Fruit fly (Drosophila melanogaster) whole organism, embryonic: ENCODE data around the gene CG34056.
A peak's percentile ranks its signal among the peaks of the same experiment; 100 is the strongest.

Experiments used
- B-H1 ChIP-seq: fragments of 200-800 bp; sonication (Bioruptor generic); IDR thresholded peaks from 3 replicates; pipeline ENCODE4 v1.3.6; 2022; ENCODE audit warnings: missing biosample characterization, missing genetic modification characterization
- Bgb ChIP-seq: fragments of 200-800 bp; sonication (Bioruptor generic); IDR thresholded peaks from 2 replicates; pipeline ENCODE4 v1.3.6; 2022; ENCODE audit warnings: missing biosample characterization, missing genetic modification characterization; ENCODE audit not compliant: partially characterized antibody
- CG10321 ChIP-seq: fragments of 200-800 bp; sonication (Bioruptor generic); IDR thresholded peaks from 2 replicates; pipeline ENCODE4 v1.3.6; 2022; ENCODE audit warnings: missing biosample characterization, missing genetic modification characterization
- CG10462 ChIP-seq: fragments of 200-800 bp; sonication (Bioruptor generic); optimal IDR thresholded peaks from 2 replicates; lab custom pipeline; 2016; ENCODE audit warnings: missing biosample characterization, missing genetic modification characterization
- CG12155 ChIP-seq: fragments of 200-800 bp; sonication (Bioruptor generic); optimal IDR thresholded peaks from 3 replicates; lab custom pipeline; 2016; ENCODE audit warnings: missing biosample characterization, missing genetic modification characterization
- CG12659 ChIP-seq: fragments of 200-800 bp; sonication (Bioruptor generic); optimal IDR thresholded peaks from 3 replicates; lab custom pipeline; 2017; ENCODE audit warnings: mild to moderate bottlenecking, missing biosample characterization, missing genetic modification reagents, missing genetic modification characterization
- CG13287 ChIP-seq: fragments of 200-800 bp; sonication (Bioruptor generic); IDR thresholded peaks from 2 replicates; pipeline ENCODE4 v1.3.6; 2022; ENCODE audit warnings: missing biosample characterization, missing genetic modification characterization; ENCODE audit not compliant: partially characterized antibody
- CG13624 ChIP-seq: fragments of 200-800 bp; sonication (Bioruptor generic); optimal IDR thresholded peaks from 2 replicates; lab custom pipeline; 2016; ENCODE audit warnings: missing biosample characterization, missing genetic modification characterization
- CG15514 ChIP-seq: fragments of 200-800 bp; sonication (Bioruptor generic); optimal IDR thresholded peaks from 3 replicates; lab custom pipeline; 2017; ENCODE audit warnings: missing biosample characterization, missing genetic modification characterization, mild to moderate bottlenecking, moderate library complexity, missing genetic modification reagents
- CG16815 ChIP-seq: fragments of 200-800 bp; sonication (Bioruptor generic); optimal IDR thresholded peaks from 3 replicates; lab custom pipeline; 2017; ENCODE audit warnings: missing biosample characterization, mild to moderate bottlenecking, missing genetic modification characterization
- CG2712 ChIP-seq: fragments of 200-800 bp; optimal IDR thresholded peaks from 3 replicates; lab custom pipeline; 2019; ENCODE audit warnings: missing biosample characterization, mild to moderate bottlenecking, missing genetic modification characterization, moderate library complexity
- CG31224 ChIP-seq: fragments of 200-800 bp; sonication (Bioruptor generic); IDR thresholded peaks from 2 replicates; pipeline ENCODE4 v1.3.6; 2022; ENCODE audit warnings: missing biosample characterization, missing genetic modification characterization
- CG34422 ChIP-seq: fragments of 200-800 bp; sonication (Bioruptor generic); IDR thresholded peaks from 3 replicates; pipeline ENCODE4 v1.3.6; 2022; ENCODE audit warnings: missing biosample characterization, missing genetic modification characterization
- CG3995 ChIP-seq: fragments of 200-800 bp; sonication (Bioruptor generic); optimal IDR thresholded peaks from 3 replicates; lab custom pipeline; 2016; ENCODE audit warnings: missing biosample characterization, missing genetic modification characterization
- CG4730 ChIP-seq: fragments of 200-800 bp; sonication (Bioruptor generic); IDR thresholded peaks from 2 replicates; pipeline ENCODE4 v1.3.6; 2022; ENCODE audit warnings: missing biosample characterization, missing genetic modification characterization
- CG5953 ChIP-seq: fragments of 200-800 bp; sonication (Bioruptor generic); IDR thresholded peaks from 2 replicates; pipeline ENCODE4 v1.3.6; 2022; ENCODE audit warnings: missing biosample characterization, missing genetic modification characterization
- CG7556 ChIP-seq: fragments of 200-800 bp; sonication (Bioruptor generic); optimal IDR thresholded peaks from 2 replicates; lab custom pipeline; 2017; ENCODE audit warnings: missing biosample characterization, mild to moderate bottlenecking, missing genetic modification characterization
- CG7987 ChIP-seq: fragments of 200-800 bp; sonication (Bioruptor generic); optimal IDR thresholded peaks from 2 replicates; lab custom pipeline; 2018; ENCODE audit warnings: missing biosample characterization, mild to moderate bottlenecking, missing genetic modification characterization, moderate library complexity
- CG9215 ChIP-seq: fragments of 200-800 bp; sonication (Bioruptor generic); IDR thresholded peaks from 2 replicates; pipeline ENCODE4 v1.3.6; 2022; ENCODE audit warnings: missing biosample characterization, missing genetic modification characterization
- CTCF ChIP-seq: fragments of 200-800 bp; sonication (Bioruptor generic); optimal IDR thresholded peaks from 2 replicates; lab custom pipeline; 2017; ENCODE audit warnings: missing biosample characterization, mild to moderate bottlenecking, missing genetic modification characterization, moderate library complexity
- Ets97D ChIP-seq: fragments of 200-800 bp; sonication (Bioruptor generic); optimal IDR thresholded peaks from 3 replicates; lab custom pipeline; 2016; ENCODE audit warnings: missing biosample characterization, missing genetic modification characterization
- Fer1 ChIP-seq: fragments of 200-800 bp; sonication (Bioruptor generic); optimal IDR thresholded peaks from 2 replicates; lab custom pipeline; 2017; ENCODE audit warnings: missing biosample characterization, mild to moderate bottlenecking, missing genetic modification characterization
- HLH3B ChIP-seq: fragments of 200-800 bp; sonication (Bioruptor generic); IDR thresholded peaks from 2 replicates; pipeline ENCODE4 v1.3.6; 2022; ENCODE audit warnings: missing biosample characterization, missing genetic modification characterization
- Lhr ChIP-seq: fragments of 200-800 bp; sonication (Bioruptor generic); optimal IDR thresholded peaks from 3 replicates; lab custom pipeline; 2017; ENCODE audit warnings: mild to moderate bottlenecking, missing biosample characterization, missing genetic modification reagents, missing genetic modification characterization
- Max ChIP-seq: fragments of 200-800 bp; sonication (Bioruptor generic); optimal IDR thresholded peaks from 2 replicates; lab custom pipeline; 2016; ENCODE audit warnings: missing biosample characterization, mild to moderate bottlenecking, missing genetic modification characterization
- Optix ChIP-seq: fragments of 200-800 bp; sonication (Bioruptor generic); IDR thresholded peaks from 3 replicates; pipeline ENCODE4 v1.3.6; 2022; ENCODE audit warnings: missing biosample characterization, missing genetic modification characterization
- Pdp1 ChIP-seq, 2 experiments: fragments of 200-800 bp; sonication (Bioruptor generic); optimal IDR thresholded peaks; 3 replicates each; lab custom pipeline; 2016; ENCODE audit warnings: missing biosample characterization in 2 of 2, missing genetic modification characterization in 2 of 2, mild to moderate bottlenecking in 1 of 2, moderate library complexity in 1 of 2
- Sox102F ChIP-seq: fragments of 200-800 bp; sonication (Bioruptor generic); optimal IDR thresholded peaks from 2 replicates; lab custom pipeline; 2018; ENCODE audit warnings: missing biosample characterization, mild to moderate bottlenecking, missing genetic modification characterization, moderate library complexity
- Stat92E ChIP-seq, 3 experiments: fragments of >200 bp in 2 of 3; fragments of 200-800 bp in 1 of 3; sonication (Bioruptor generic) in 1 of 3; optimal IDR thresholded peaks; 2 replicates each; lab custom pipeline; 2017 to 2019; ENCODE audit warnings: missing biosample characterization in 3 of 3, missing genetic modification characterization in 3 of 3, mild to moderate bottlenecking in 1 of 3, moderate library complexity in 1 of 3
- Xbp1 ChIP-seq: fragments of 200-800 bp; sonication (Bioruptor generic); optimal IDR thresholded peaks from 3 replicates; lab custom pipeline; 2016; ENCODE audit warnings: missing biosample characterization, mild to moderate bottlenecking, missing genetic modification characterization
- ab ChIP-seq: fragments of 200-800 bp; sonication (Bioruptor generic); optimal IDR thresholded peaks from 2 replicates; lab custom pipeline; 2016; ENCODE audit warnings: missing biosample characterization, missing genetic modification characterization
- ac ChIP-seq: fragments of 200-800 bp; sonication (Bioruptor generic); optimal IDR thresholded peaks from 3 replicates; lab custom pipeline; 2017; ENCODE audit warnings: missing biosample characterization, mild to moderate bottlenecking, missing genetic modification characterization
- al ChIP-seq: fragments of 200-800 bp; sonication (Bioruptor generic); IDR thresholded peaks from 2 replicates; pipeline ENCODE4 v1.3.6; 2022; ENCODE audit warnings: missing biosample characterization, missing genetic modification characterization
- ash1 ChIP-seq: fragments of 200-800 bp; sonication (Bioruptor generic); optimal IDR thresholded peaks from 2 replicates; lab custom pipeline; 2018; ENCODE audit warnings: missing biosample characterization, mild to moderate bottlenecking, missing genetic modification characterization
- bcd ChIP-seq: fragments of 200-800 bp; sonication (Bioruptor generic); optimal IDR thresholded peaks from 2 replicates; lab custom pipeline; 2017; ENCODE audit warnings: missing biosample characterization, mild to moderate bottlenecking, missing genetic modification characterization
- bigmax ChIP-seq: fragments of 200-800 bp; sonication (Bioruptor generic); optimal IDR thresholded peaks from 2 replicates; lab custom pipeline; 2018; ENCODE audit warnings: missing biosample characterization, mild to moderate bottlenecking, missing genetic modification characterization
- cas ChIP-seq: fragments of 200-800 bp; sonication (Bioruptor generic); IDR thresholded peaks from 2 replicates; pipeline ENCODE4 v1.3.6; 2022; ENCODE audit warnings: missing biosample characterization, missing genetic modification characterization
- chn ChIP-seq: fragments of 200-800 bp; sonication (Bioruptor generic); optimal IDR thresholded peaks from 2 replicates; lab custom pipeline; 2016; ENCODE audit warnings: missing biosample characterization, missing genetic modification characterization
- corto ChIP-seq: fragments of 200-800 bp; sonication (Bioruptor generic); optimal IDR thresholded peaks from 2 replicates; lab custom pipeline; 2016; ENCODE audit warnings: missing biosample characterization, mild to moderate bottlenecking, missing genetic modification characterization, moderate library complexity
- dmrt11E ChIP-seq: fragments of 200-800 bp; sonication (Bioruptor generic); optimal IDR thresholded peaks from 3 replicates; lab custom pipeline; 2018; ENCODE audit warnings: missing biosample characterization, mild to moderate bottlenecking, missing genetic modification characterization, moderate library complexity
- ewg ChIP-seq: fragments of 200-800 bp; sonication (Bioruptor generic); optimal IDR thresholded peaks from 3 replicates; lab custom pipeline; 2017; ENCODE audit warnings: mild to moderate bottlenecking, missing biosample characterization, missing genetic modification reagents, missing genetic modification characterization
- fu2 ChIP-seq: fragments of 200-800 bp; sonication (Bioruptor generic); optimal IDR thresholded peaks from 2 replicates; lab custom pipeline; 2016; ENCODE audit warnings: missing biosample characterization, missing genetic modification characterization
- kni ChIP-seq: fragments of 200-800 bp; sonication (Bioruptor generic); optimal IDR thresholded peaks from 3 replicates; lab custom pipeline; 2017; ENCODE audit warnings: mild to moderate bottlenecking, missing biosample characterization, missing genetic modification reagents, missing genetic modification characterization
- nerfin-1 ChIP-seq: fragments of 200-800 bp; sonication (Bioruptor generic); optimal IDR thresholded peaks from 3 replicates; lab custom pipeline; 2019; ENCODE audit warnings: missing biosample characterization, mild to moderate bottlenecking, missing genetic modification characterization, moderate library complexity
- psq ChIP-seq: fragments of 200-800 bp; sonication (Bioruptor generic); optimal IDR thresholded peaks from 2 replicates; lab custom pipeline; 2017; ENCODE audit warnings: missing biosample characterization, missing genetic modification characterization
- ranshi ChIP-seq: fragments of 200-800 bp; sonication (Bioruptor generic); IDR thresholded peaks from 2 replicates; pipeline ENCODE4 v1.3.6; 2022; ENCODE audit warnings: missing biosample characterization, missing genetic modification characterization
- sens-2 ChIP-seq: fragments of 200-800 bp; sonication (Bioruptor generic); IDR thresholded peaks from 2 replicates; pipeline ENCODE4 v1.3.6; 2022; ENCODE audit warnings: missing biosample characterization, missing genetic modification characterization
- unc-4 ChIP-seq: fragments of 200-800 bp; sonication (Bioruptor generic); IDR thresholded peaks from 2 replicates; pipeline ENCODE4 v1.3.6; 2022; ENCODE audit warnings: missing biosample characterization, missing genetic modification characterization; ENCODE audit not compliant: partially characterized antibody
- vvl ChIP-seq: fragments of 200-800 bp; sonication (Bioruptor generic); IDR thresholded peaks from 2 replicates; pipeline ENCODE4 v1.3.6; 2022; ENCODE audit warnings: missing biosample characterization, missing genetic modification characterization
- zen2 ChIP-seq: fragments of 200-800 bp; sonication (Bioruptor generic); IDR thresholded peaks from 3 replicates; pipeline ENCODE4 v1.3.6; 2022; ENCODE audit warnings: missing biosample characterization, missing genetic modification characterization; ENCODE audit not compliant: partially characterized antibody

Gene CG34056

dm6 chr3L:851061-851460 lies 44.7 kb upstream of the CG34056 start, which contains the start of gene Dci (continued):
- peak; percentile 49; the same call in 2 of the 3 replicates for TF ChIP-seq B-H1 (GFP tag; lab: Robert Waterston, UW)
- TF ChIP-seq CG12155 (GFP tag; lab: Kevin White, UChicago) = peak; percentile 72
- peak; percentile 91 for TF ChIP-seq CG13287 (GFP tag; lab: Robert Waterston, UW)
- TF ChIP-seq corto (GFP tag; lab: Kevin White, UChicago) = no peak
- peak; percentile 72 for TF ChIP-seq Max (GFP tag; lab: Kevin White, UChicago)
- TF ChIP-seq nerfin-1 (tag; lab: Kevin White, UChicago) = no peak
- peak; percentile 75 for TF ChIP-seq al (GFP tag; lab: Robert Waterston, UW)
- TF ChIP-seq Stat92E (GFP tag; optimal IDR thresholded peaks at IDR 0.05; lab: Kevin White, UChicago) = no peak
- TF ChIP-seq Optix (GFP tag; lab: Robert Waterston, UW) = peak; percentile 82
- peak; percentile 74 for TF ChIP-seq cas
- TF ChIP-seq dmrt11E (tag; lab: Kevin White, UChicago) = peak; percentile 69
- peak; percentile 57 for TF ChIP-seq CG5953 (GFP tag; lab: Robert Waterston, UW)
- TF ChIP-seq CG7987 (GFP tag; lab: Kevin White, UChicago) = peak; percentile 17
- TF ChIP-seq CG9215 (GFP tag; lab: Robert Waterston, UW) = peak; percentile 68
- peak in 1 of 2 experiments; percentile 69 for TF ChIP-seq Pdp1 (GFP tag; optimal IDR thresholded peaks at IDR 0.05; lab: Kevin White, UChicago)
- TF ChIP-seq Ets97D (GFP tag; lab: Kevin White, UChicago) = peak; percentile 70
- TF ChIP-seq ac = no peak
- peak; percentile 40 for TF ChIP-seq psq (GFP tag; lab: Kevin White, UChicago)
- peak; percentile 71 for TF ChIP-seq CG13624
- peak; percentile 98 for TF ChIP-seq CG3995 (GFP tag; lab: Kevin White, UChicago)
- peak; percentile 48; the same call in 1 of the 2 replicates for TF ChIP-seq CG10321
- TF ChIP-seq chn (GFP tag; lab: Kevin White, UChicago) = peak; percentile 77
- TF ChIP-seq bigmax = no peak
- TF ChIP-seq zen2 (GFP tag; lab: Robert Waterston, UW) = peak; percentile 39; the same call in 1 of the 3 replicates
- peak; percentile 82 for TF ChIP-seq vvl (GFP tag; lab: Robert Waterston, UW)
- TF ChIP-seq sens-2 (GFP tag; lab: Robert Waterston, UW) = 0 out of 2 replicates have a peak, but pooled peaks have one; percentile 21
- TF ChIP-seq Sox102F (GFP tag; lab: Kevin White, UChicago) = peak; percentile 75
- TF ChIP-seq CG16815 (GFP tag; lab: Kevin White, UChicago) = peak; percentile 45
- TF ChIP-seq CG10462 = peak; percentile 39
- TF ChIP-seq CG12659 (GFP tag; lab: Kevin White, UChicago) = peak; percentile 65
- peak; percentile 91 for TF ChIP-seq CG34422 (GFP tag; lab: Robert Waterston, UW)
- TF ChIP-seq CG31224 (GFP tag; lab: Robert Waterston, UW) = peak; percentile 60; the same call in 1 of the 2 replicates
- peak; percentile 28 for TF ChIP-seq CTCF (GFP tag; lab: Kevin White, UChicago)
- TF ChIP-seq HLH3B = peak; percentile 59; the same call in 1 of the 2 replicates
- peak; percentile 82 for TF ChIP-seq unc-4 (GFP tag; lab: Robert Waterston, UW)
- TF ChIP-seq ranshi (GFP tag; lab: Robert Waterston, UW) = peak; percentile 49; the same call in 1 of the 2 replicates
- peak; percentile 38 for TF ChIP-seq ab
- TF ChIP-seq CG7556 = peak; percentile 38
- peak; percentile 87 for TF ChIP-seq Xbp1 (GFP tag; lab: Kevin White, UChicago)
- peak; percentile 54 for TF ChIP-seq fu2 (GFP tag; lab: Kevin White, UChicago)
- peak; percentile 89 for TF ChIP-seq CG15514 (GFP tag; lab: Kevin White, UChicago)
- TF ChIP-seq kni (GFP tag; lab: Kevin White, UChicago) = no peak
- peak; percentile 41 for TF ChIP-seq CG4730 (GFP tag; lab: Robert Waterston, UW)
- peak; percentile 46 for TF ChIP-seq ewg (GFP tag; lab: Kevin White, UChicago)
- TF ChIP-seq Lhr (GFP tag; lab: Kevin White, UChicago) = peak; percentile 27
- TF ChIP-seq Fer1 (GFP tag; lab: Kevin White, UChicago) = no peak
- TF ChIP-seq Bgb (GFP tag; lab: Robert Waterston, UW) = peak; percentile 82
- peak; percentile 68 for TF ChIP-seq CG2712
- TF ChIP-seq bcd (GFP tag; lab: Kevin White, UChicago) = peak; percentile 69
- no peak for TF ChIP-seq ash1 (GFP tag; lab: Kevin White, UChicago)
